Fruit fly (Drosophila melanogaster): ENCODE data around the gene Cpsf6.

Gene Cpsf6

DNA sequence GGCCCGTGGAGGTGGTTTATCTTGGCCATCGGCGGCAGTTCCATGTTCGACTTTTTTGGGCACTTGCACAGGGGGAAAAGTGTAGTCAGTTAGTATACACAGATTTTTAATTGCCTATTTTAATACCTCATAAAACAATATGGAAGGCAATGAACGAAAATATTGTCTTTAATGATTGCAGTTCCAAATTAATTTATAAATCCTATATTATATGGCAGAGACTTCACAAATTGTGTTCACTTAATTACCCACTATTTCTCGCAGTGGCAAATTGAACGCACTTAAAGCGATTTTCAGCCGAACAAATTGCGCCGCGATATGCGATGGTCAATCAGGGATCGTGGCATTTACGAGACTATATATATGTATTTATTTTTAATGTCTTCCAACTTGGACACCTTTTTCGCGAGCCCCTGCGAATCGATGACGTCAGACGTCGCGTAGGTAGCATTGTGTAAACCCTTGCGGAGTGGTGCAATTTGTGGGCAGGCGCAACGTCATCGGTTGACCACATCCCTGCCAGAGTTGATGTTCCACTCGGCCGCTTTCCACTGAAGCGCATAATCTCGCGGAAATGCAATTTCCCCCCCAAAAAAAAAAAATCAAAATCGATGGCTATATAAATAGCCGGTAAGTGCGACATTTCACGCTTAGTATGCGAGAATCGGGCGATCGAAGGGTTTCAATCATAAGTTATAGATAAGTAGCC, 5.0 kb upstream of the Cpsf6 start, which contains the start of gene CG13670:
Gene CG13670, plus strand, starts transcription at position 659 of the 709 bp plus-strand sequence.
- no peak for TF ChIP-seq br (GFP tag; optimal IDR thresholded peaks at IDR 0.05)
- TF ChIP-seq h (GFP tag; optimal IDR thresholded peaks at IDR 0.05): peak; percentile 37
- TF ChIP-seq CG9705 (GFP tag; optimal IDR thresholded peaks at IDR 0.05): no peak
- TF ChIP-seq woc (GFP tag; optimal IDR thresholded peaks at IDR 0.05): no peak
- TF ChIP-seq lola (GFP tag; optimal IDR thresholded peaks at IDR 0.05): no peak
- no peak for TF ChIP-seq OdsH (GFP tag; optimal IDR thresholded peaks at IDR 0.05)
- no peak for TF ChIP-seq jim (GFP tag; optimal IDR thresholded peaks at IDR 0.05)
- no peak for TF ChIP-seq Rel (GFP tag; optimal IDR thresholded peaks at IDR 0.05)
- no peak for TF ChIP-seq Rel (tag; optimal IDR thresholded peaks at IDR 0.05)
- no peak for TF ChIP-seq Jra (GFP tag; optimal IDR thresholded peaks at IDR 0.05)
- peak; percentile 28 for TF ChIP-seq HLH106 (tag; optimal IDR thresholded peaks at IDR 0.05)
- TF ChIP-seq dmrt93B (GFP tag; optimal IDR thresholded peaks at IDR 0.05): peak; percentile 8
- TF ChIP-seq Abd-B (GFP tag; optimal IDR thresholded peaks at IDR 0.05): no peak

DNA sequence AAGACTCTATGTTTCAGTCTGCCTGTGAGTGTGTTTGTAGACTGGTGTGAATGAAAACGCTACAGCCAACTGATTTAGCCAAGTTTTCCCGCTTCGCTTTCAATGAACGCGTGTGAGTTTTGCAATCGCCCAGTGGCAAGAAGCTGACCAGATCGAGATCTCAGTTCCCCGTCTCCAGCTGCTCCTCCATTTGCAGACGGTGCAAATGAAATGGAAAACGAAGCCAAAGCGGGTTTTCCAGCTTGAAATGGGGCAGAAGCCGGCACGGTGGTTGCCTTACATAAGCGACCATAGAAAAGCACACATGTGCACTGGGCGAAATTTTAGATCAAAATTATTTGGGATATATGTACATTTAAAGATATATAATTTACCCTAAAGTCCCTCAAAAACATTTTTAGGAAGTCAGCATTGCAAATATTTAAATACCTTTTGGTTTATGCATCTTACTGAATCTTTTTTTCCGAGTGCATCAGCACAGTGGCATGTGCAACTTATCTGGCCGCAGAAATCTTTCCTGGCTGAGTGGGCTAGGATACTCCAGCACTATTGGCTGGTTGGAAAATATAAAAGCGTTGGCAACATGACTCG, 3.7 kb upstream of the Cpsf6 start, which contains the start of gene CG43059:
Gene CG43059, minus strand, starts transcription at position 51 of the 591 bp plus-strand sequence.
- TF ChIP-seq sage (GFP tag; optimal IDR thresholded peaks at IDR 0.05): no peak
- no peak for TF ChIP-seq fru (GFP tag; optimal IDR thresholded peaks at IDR 0.05)
- TF ChIP-seq dsf (GFP tag; optimal IDR thresholded peaks at IDR 0.05; ENCODE audit: borderline replicate concordance): no peak
- TF ChIP-seq CG32264 (GFP tag; optimal IDR thresholded peaks at IDR 0.05): no peak
- TF ChIP-seq h (GFP tag; optimal IDR thresholded peaks at IDR 0.05): no peak
- no peak for TF ChIP-seq foxo (GFP tag; optimal IDR thresholded peaks at IDR 0.05)
- no peak for TF ChIP-seq Abd-B (GFP tag; optimal IDR thresholded peaks at IDR 0.05)
- TF ChIP-seq Sp1 (GFP tag; optimal IDR thresholded peaks at IDR 0.05): no peak
- TF ChIP-seq Hnf4 (GFP tag; optimal IDR thresholded peaks at IDR 0.05): no peak
- TF ChIP-seq CrebA (GFP tag; optimal IDR thresholded peaks at IDR 0.05; ENCODE audit: borderline replicate concordance): no peak

DNA sequence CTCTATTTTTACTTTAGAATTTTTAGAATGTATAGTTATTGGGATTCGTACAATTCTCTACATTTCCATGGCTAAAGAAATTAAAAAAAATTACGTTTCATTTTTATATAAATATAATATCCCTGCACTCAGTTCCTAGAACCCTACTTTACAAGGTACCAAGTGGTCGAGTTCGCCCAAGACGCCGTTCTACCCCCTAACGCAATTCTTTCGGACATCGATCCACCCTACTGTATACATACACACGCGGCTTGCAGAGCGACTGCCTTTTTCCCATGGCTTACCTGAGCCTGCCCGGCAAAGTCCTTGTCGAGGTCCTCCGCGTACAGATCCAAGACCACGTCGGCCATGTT, 538 bp downstream of the Cpsf6 start:
- TF ChIP-seq ey (GFP tag; optimal IDR thresholded peaks at IDR 0.05) (peak; percentile 1), brk (GFP tag; optimal IDR thresholded peaks at IDR 0.05) (no peak), foxo (GFP tag; optimal IDR thresholded peaks at IDR 0.05) (peak in 1 of 2 experiments; percentile 0), OdsH (GFP tag; optimal IDR thresholded peaks at IDR 0.05) (peak; percentile 0), Hnf4 (GFP tag; optimal IDR thresholded peaks at IDR 0.05) (no peak), dl (GFP tag; optimal IDR thresholded peaks at IDR 0.05; ENCODE audit: insufficient read depth in 1 of 2, partially characterized antibody in 2 of 2) (no peak), rgr (GFP tag; optimal IDR thresholded peaks at IDR 0.05) (peak; percentile 24), Abd-B (GFP tag; optimal IDR thresholded peaks at IDR 0.05) (no peak), CrebA (GFP tag; optimal IDR thresholded peaks at IDR 0.05; ENCODE audit: borderline replicate concordance) (no peak), dsf (GFP tag; optimal IDR thresholded peaks at IDR 0.05; ENCODE audit: borderline replicate concordance) (no peak), woc (GFP tag; optimal IDR thresholded peaks at IDR 0.05) (peak; percentile 14), Dif (GFP tag; optimal IDR thresholded peaks at IDR 0.05; ENCODE audit: partially characterized antibody) (no peak), psq (GFP tag; optimal IDR thresholded peaks at IDR 0.05) (peak; percentile 14)

DNA sequence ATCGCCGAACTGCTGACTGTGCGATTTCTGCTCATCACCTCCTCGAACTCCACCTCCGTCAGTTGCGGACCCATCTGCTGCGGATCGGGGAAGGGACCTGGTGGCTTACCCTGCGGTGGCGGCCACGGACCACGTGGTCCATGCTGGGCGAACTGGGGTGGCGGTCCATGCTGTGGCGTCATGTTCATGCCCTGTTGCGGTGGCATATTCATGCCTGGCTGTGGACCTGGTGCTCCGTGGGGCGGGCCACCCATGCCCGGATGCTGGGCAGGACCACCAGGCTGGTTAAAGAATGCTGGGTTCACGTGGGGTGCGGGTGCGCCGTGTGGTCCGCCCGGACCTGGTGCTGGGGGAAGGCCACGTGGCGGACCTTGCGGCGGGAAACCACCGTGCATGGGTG, 3.0 kb downstream of the Cpsf6 start:
- no peak for TF ChIP-seq Vsx2 (GFP tag; optimal IDR thresholded peaks at IDR 0.05; ENCODE audit: partially characterized antibody)
- TF ChIP-seq CG9705 (GFP tag; optimal IDR thresholded peaks at IDR 0.05): no peak
- no peak for TF ChIP-seq woc (GFP tag; optimal IDR thresholded peaks at IDR 0.05)
- TF ChIP-seq Hnf4 (GFP tag; optimal IDR thresholded peaks at IDR 0.05): no peak
- no peak for TF ChIP-seq GATAd (GFP tag; optimal IDR thresholded peaks at IDR 0.05)
- no peak for TF ChIP-seq usp (GFP tag; optimal IDR thresholded peaks at IDR 0.05)
- no peak for TF ChIP-seq br (GFP tag; optimal IDR thresholded peaks at IDR 0.05)
- TF ChIP-seq sv (GFP tag; optimal IDR thresholded peaks at IDR 0.05): no peak
- no peak for TF ChIP-seq Myc (optimal IDR thresholded peaks at IDR 0.05)
